Worm (Caenorhabditis elegans): ENCODE measurements around the gene faah-1.

faah-1 gene

DNA sequence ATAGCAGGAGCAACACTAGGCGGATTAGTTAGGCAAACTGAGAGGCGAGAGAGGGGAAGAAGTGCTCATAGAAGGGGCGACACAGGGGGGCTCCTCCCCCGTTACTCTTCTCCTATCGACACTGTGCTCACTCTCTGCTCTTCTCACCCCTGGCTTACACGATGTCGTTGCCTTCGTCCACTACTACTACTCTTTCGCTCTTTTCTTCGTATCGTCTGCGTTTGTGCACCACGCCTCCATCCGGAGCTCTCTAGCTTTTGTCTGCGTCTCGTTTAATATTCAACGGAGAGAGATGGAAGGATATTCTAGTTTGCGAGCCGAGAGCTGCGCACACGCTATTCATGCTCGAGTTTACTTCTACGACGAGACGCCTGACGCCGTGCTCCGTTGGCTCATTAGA is 24.1 kb downstream of the faah-1 start (continued):
- TF ChIP-seq hlh-30 (tag; optimal IDR thresholded peaks at IDR 0.05; ENCODE audit: insufficient read depth) (no peak), pros-1 (tag; optimal IDR thresholded peaks at IDR 0.05) (peak; percentile 56), lin-11 (tag; optimal IDR thresholded peaks at IDR 0.05) (no peak), nhr-232 (tag; optimal IDR thresholded peaks at IDR 0.05) (no peak), hlh-8 (tag; optimal IDR thresholded peaks at IDR 0.05) (no peak), dmd-4 (tag; optimal IDR thresholded peaks at IDR 0.05; ENCODE audit: borderline replicate concordance) (no peak), pag-3 (tag; optimal IDR thresholded peaks at IDR 0.05; ENCODE audit: borderline replicate concordance) (no peak), fax-1 (tag; optimal IDR thresholded peaks at IDR 0.05) (no peak), unc-3 (GFP tag; conservative IDR thresholded peaks at IDR 0.05) (no peak), unc-3 (tag; optimal IDR thresholded peaks at IDR 0.05) (no peak), ceh-6 (GFP tag; optimal IDR thresholded peaks at IDR 0.05) (no peak), mec-3 (tag; optimal IDR thresholded peaks at IDR 0.05; ENCODE audit: borderline replicate concordance) (peak; percentile 61), T23F11.4 (GFP tag; optimal IDR thresholded peaks at IDR 0.05) (no peak), ama-1 (optimal IDR thresholded peaks at IDR 0.05) (no peak), ceh-2 (tag; optimal IDR thresholded peaks at IDR 0.05) (peak; percentile 12), ceh-45 (GFP tag; IDR thresholded peaks at IDR 0.05) (no peak), nfya-1 (tag; optimal IDR thresholded peaks at IDR 0.05) (peak; percentile 77), pha-4 (tag; optimal IDR thresholded peaks at IDR 0.05) (no peak), ceh-22 (tag; optimal IDR thresholded peaks at IDR 0.05) (no peak), Y22D7AL.16 (tag; optimal IDR thresholded peaks at IDR 0.05) (no peak), ceh-24 (tag; optimal IDR thresholded peaks at IDR 0.05) (no peak), sdc-2 (tag; optimal IDR thresholded peaks at IDR 0.05) (peak; percentile 35), ceh-31 (tag; optimal IDR thresholded peaks at IDR 0.05) (peak; percentile 85), K02D7.2 (tag; optimal IDR thresholded peaks at IDR 0.05) (no peak), madf-2 (tag; optimal IDR thresholded peaks at IDR 0.05) (no peak), rnt-1 (tag; optimal IDR thresholded peaks at IDR 0.05) (no peak), pat-9 (tag; optimal IDR thresholded peaks at IDR 0.05) (no peak), ceh-30 (tag; optimal IDR thresholded peaks at IDR 0.05) (no peak), lim-6 (tag; optimal IDR thresholded peaks at IDR 0.05) (peak; percentile 19), elt-4 (tag; optimal IDR thresholded peaks at IDR 0.05) (peak; percentile 50), K09A11.1 (tag; optimal IDR thresholded peaks at IDR 0.05; ENCODE audit: insufficient read depth) (no peak), unc-55 (GFP tag; optimal IDR thresholded peaks at IDR 0.05) (no peak), hlh-15 (tag; optimal IDR thresholded peaks at IDR 0.05) (no peak), hlh-13 (GFP tag; optimal IDR thresholded peaks at IDR 0.05) (no peak), ahr-1 (tag; optimal IDR thresholded peaks at IDR 0.05) (no peak), ref-2 (tag; optimal IDR thresholded peaks at IDR 0.05) (peak; percentile 63), ceh-18 (tag; optimal IDR thresholded peaks at IDR 0.05) (peak; percentile 29), pax-1 (tag; optimal IDR thresholded peaks at IDR 0.05) (no peak), ztf-16 (tag; optimal IDR thresholded peaks at IDR 0.05) (no peak), unc-86 (tag; optimal IDR thresholded peaks at IDR 0.05) (no peak), odd-2 (tag; optimal IDR thresholded peaks at IDR 0.05) (no peak), sox-2 (GFP tag; IDR thresholded peaks at IDR 0.05) (no peak), pqm-1 (tag; optimal IDR thresholded peaks at IDR 0.05) (peak; percentile 25), ets-4 (tag; optimal IDR thresholded peaks at IDR 0.05) (no peak), ttx-3 (tag; optimal IDR thresholded peaks at IDR 0.05) (no peak), C38D4.7 (GFP tag; optimal IDR thresholded peaks at IDR 0.05) (no peak), nhr-11 (tag; optimal IDR thresholded peaks at IDR 0.05) (no peak), che-1 (tag; optimal IDR thresholded peaks at IDR 0.05) (no peak)
